Worm (Caenorhabditis elegans) whole organism, L2 larva: ENCODE results near the gene mig-22.
A peak's percentile ranks its signal among the peaks of the same experiment; 100 is the strongest.

Source experiments
- C34F6.9 ChIP-seq: fragments of 150-350 bp; optimal IDR thresholded peaks from 2 replicates; lab custom pipeline; 2014; ENCODE audit warnings: missing biosample characterization, missing genetic modification characterization
- F13H6.1 ChIP-seq: sonication (generic microtip); optimal IDR thresholded peaks from 2 replicates; lab custom pipeline; 2016; ENCODE audit warnings: missing genetic modification characterization, missing compliant biosample characterization
- R02D3.7 ChIP-seq: fragments of 150-350 bp; optimal IDR thresholded peaks from 2 replicates; lab custom pipeline; 2014; ENCODE audit warnings: missing biosample characterization, missing genetic modification characterization
- Y55F3AM.14 ChIP-seq: fragments of 200-800 bp; sonication (Bioruptor generic); optimal IDR thresholded peaks from 2 replicates; lab custom pipeline; 2018; ENCODE audit warnings: mild to moderate bottlenecking, missing genetic modification characterization, missing compliant biosample characterization
- ZK546.5 ChIP-seq: sonication (generic microtip); optimal IDR thresholded peaks from 2 replicates; lab custom pipeline; 2017; ENCODE audit warnings: missing biosample characterization, missing genetic modification characterization
- alr-1 ChIP-seq: fragments of 150-350 bp; optimal IDR thresholded peaks from 2 replicates; lab custom pipeline; 2014; ENCODE audit warnings: missing biosample characterization, missing genetic modification characterization
- aly-2 ChIP-seq: fragments of 150-350 bp; optimal IDR thresholded peaks from 2 replicates; lab custom pipeline; 2014; ENCODE audit warnings: missing biosample characterization, missing genetic modification characterization
- ama-1 ChIP-seq: fragments of 150-350 bp; optimal IDR thresholded peaks from 2 replicates; lab custom pipeline; 2018; ENCODE audit warnings: inconsistent platforms
- blmp-1 ChIP-seq: sonication (generic microtip); optimal IDR thresholded peaks from 2 replicates; lab custom pipeline; 2017; ENCODE audit warnings: missing genetic modification characterization, mild to moderate bottlenecking, missing compliant biosample characterization, antibody characterized with exemption, moderate library complexity; ENCODE audit not compliant: insufficient read depth
- ceh-16 ChIP-seq: fragments of 150-350 bp; optimal IDR thresholded peaks from 2 replicates; lab custom pipeline; 2014; ENCODE audit warnings: missing biosample characterization, missing genetic modification characterization
- ceh-82 ChIP-seq: fragments of 150-350 bp; optimal IDR thresholded peaks from 2 replicates; lab custom pipeline; 2014; ENCODE audit warnings: missing biosample characterization, missing genetic modification characterization
- crh-2 ChIP-seq: sonication (generic microtip); optimal IDR thresholded peaks from 2 replicates; lab custom pipeline; 2017; ENCODE audit warnings: missing biosample characterization, missing genetic modification characterization
- egl-27 ChIP-seq: sonication (generic microtip); optimal IDR thresholded peaks from 3 replicates; lab custom pipeline; 2017; ENCODE audit warnings: missing biosample characterization, missing genetic modification reagents, missing genetic modification characterization
- elt-1 ChIP-seq: fragments of 150-350 bp; optimal IDR thresholded peaks from 2 replicates; lab custom pipeline; 2014; ENCODE audit warnings: missing biosample characterization, missing genetic modification characterization
- elt-3 ChIP-seq: sonication (generic microtip); optimal IDR thresholded peaks from 2 replicates; lab custom pipeline; 2017; ENCODE audit warnings: missing biosample characterization, missing genetic modification characterization
- fos-1 ChIP-seq: fragments of 150-350 bp; optimal IDR thresholded peaks from 2 replicates; lab custom pipeline; 2014; ENCODE audit warnings: missing biosample characterization, missing genetic modification characterization
- gmeb-1 ChIP-seq: fragments of 150-350 bp; optimal IDR thresholded peaks from 2 replicates; lab custom pipeline; 2014; ENCODE audit warnings: missing biosample characterization, missing genetic modification characterization
- lin-11 ChIP-seq: fragments of 150-350 bp; sonication (generic microtip); optimal IDR thresholded peaks from 2 replicates; lab custom pipeline; 2014; ENCODE audit warnings: missing biosample characterization, missing genetic modification characterization, inconsistent platforms, mixed read lengths
- lin-13 ChIP-seq: fragments of 150-350 bp; optimal IDR thresholded peaks from 2 replicates; lab custom pipeline; 2014; ENCODE audit warnings: missing biosample characterization, missing genetic modification reagents, missing genetic modification characterization
- lin-39 ChIP-seq: fragments of 150-350 bp; optimal IDR thresholded peaks from 2 replicates; lab custom pipeline; 2014; ENCODE audit warnings: missing biosample characterization, missing genetic modification reagents, missing genetic modification characterization
- lsy-2 ChIP-seq, 2 experiments: fragments of 150-350 bp in 1 of 2; sonication (generic microtip) in 1 of 2; optimal IDR thresholded peaks; 2 replicates each; lab custom pipeline; 2014 to 2017; ENCODE audit warnings: missing biosample characterization in 2 of 2, missing genetic modification characterization in 2 of 2
- mbf-1 ChIP-seq: sonication (generic microtip); optimal IDR thresholded peaks from 2 replicates; lab custom pipeline; 2017; ENCODE audit warnings: missing biosample characterization, missing genetic modification characterization
- mdl-1 ChIP-seq, 2 experiments: fragments of 150-350 bp in 1 of 2; sonication (generic microtip) in 1 of 2; optimal IDR thresholded peaks; 2 replicates each; lab custom pipeline; 2017; ENCODE audit warnings: missing biosample characterization in 2 of 2, missing genetic modification characterization in 2 of 2
- nhr-10 ChIP-seq: sonication (generic microtip); optimal IDR thresholded peaks from 2 replicates; lab custom pipeline; 2017; ENCODE audit warnings: missing biosample characterization, missing genetic modification characterization
- nhr-11 ChIP-seq: fragments of 150-350 bp; optimal IDR thresholded peaks from 2 replicates; lab custom pipeline; 2014; ENCODE audit warnings: missing biosample characterization, missing genetic modification characterization
- nhr-12 ChIP-seq: fragments of 150-350 bp; optimal IDR thresholded peaks from 2 replicates; lab custom pipeline; 2014; ENCODE audit warnings: missing biosample characterization, missing genetic modification characterization
- nhr-129 ChIP-seq: fragments of 150-350 bp; optimal IDR thresholded peaks from 2 replicates; lab custom pipeline; 2014; ENCODE audit warnings: missing biosample characterization, missing genetic modification characterization
- nhr-21 ChIP-seq: fragments of 150-350 bp; optimal IDR thresholded peaks from 2 replicates; lab custom pipeline; 2014; ENCODE audit warnings: missing biosample characterization, missing genetic modification characterization
- nhr-237 ChIP-seq: fragments of 150-350 bp; optimal IDR thresholded peaks from 2 replicates; lab custom pipeline; 2014; ENCODE audit warnings: missing biosample characterization, missing genetic modification characterization
- nhr-25 ChIP-seq: fragments of 150-350 bp; sonication (generic microtip); optimal IDR thresholded peaks from 3 replicates; lab custom pipeline; 2014; ENCODE audit warnings: missing biosample characterization, missing genetic modification characterization
- sem-4 ChIP-seq: fragments of 150-350 bp; optimal IDR thresholded peaks from 2 replicates; lab custom pipeline; 2014; ENCODE audit warnings: missing biosample characterization, missing genetic modification reagents, missing genetic modification characterization
- skn-1 ChIP-seq: sonication (generic microtip); optimal IDR thresholded peaks from 2 replicates; lab custom pipeline; 2017; ENCODE audit warnings: missing biosample characterization, missing genetic modification characterization
- sma-9 ChIP-seq, 2 experiments: fragments of 150-350 bp in 1 of 2; sonication (generic microtip) in 1 of 2; optimal IDR thresholded peaks; 2 replicates each; lab custom pipeline; 2014 to 2016; ENCODE audit warnings: missing genetic modification characterization in 2 of 2, mild to moderate bottlenecking in 1 of 2, missing biosample characterization in 1 of 2, missing compliant biosample characterization in 1 of 2, missing genetic modification reagents in 1 of 2, moderate library complexity in 1 of 2
- snpc-4 ChIP-seq: fragments of 150-350 bp; optimal IDR thresholded peaks from 2 replicates; lab custom pipeline; 2014; ENCODE audit warnings: missing biosample characterization, missing genetic modification characterization
- unc-39 ChIP-seq: fragments of 150-350 bp; optimal IDR thresholded peaks from 2 replicates; lab custom pipeline; 2014; ENCODE audit warnings: missing biosample characterization, missing genetic modification characterization
- unc-55 ChIP-seq: fragments of 150-350 bp; sonication (generic microtip); optimal IDR thresholded peaks from 3 replicates; lab custom pipeline; 2014; ENCODE audit warnings: missing biosample characterization, missing genetic modification reagents, missing genetic modification characterization
- unc-62 ChIP-seq: fragments of 150-350 bp; optimal IDR thresholded peaks from 2 replicates; lab custom pipeline; 2014; ENCODE audit warnings: missing biosample characterization, missing genetic modification reagents, missing genetic modification characterization
- zag-1 ChIP-seq: fragments of 150-350 bp; optimal IDR thresholded peaks from 2 replicates; lab custom pipeline; 2014; ENCODE audit warnings: missing biosample characterization, missing genetic modification characterization
- ztf-1 ChIP-seq: fragments of 200-800 bp; sonication (Bioruptor generic); conservative IDR thresholded peaks from 2 replicates; pipeline ENCODE4 v1.3.6; 2022; ENCODE audit warnings: missing genetic modification characterization, missing compliant biosample characterization
- ztf-11 ChIP-seq: sonication (generic microtip); optimal IDR thresholded peaks from 2 replicates; lab custom pipeline; 2017; ENCODE audit warnings: missing biosample characterization, missing genetic modification characterization
- ztf-4 ChIP-seq: fragments of 150-350 bp; optimal IDR thresholded peaks from 2 replicates; lab custom pipeline; 2014; ENCODE audit warnings: missing biosample characterization, missing genetic modification characterization

The mig-22 gene

ce11 chrIII:8743796-8744404 is 23.2 kb downstream of the mig-22 start, which contains the start of gene ZK370.6:
Gene ZK370.6 (minus strand): TSS chrIII:8743846.
- TF ChIP-seq aly-2 (tag; lab: Kevin White, UChicago) (no peak), ceh-82 (tag; lab: Kevin White, UChicago) (no peak), sma-9 (GFP tag; optimal IDR thresholded peaks at IDR 0.05; lab: Kevin White, UChicago) (no peak), sma-9 (tag; optimal IDR thresholded peaks at IDR 0.05; lab: Kevin White, UChicago) (no peak), blmp-1 (no peak), C34F6.9 (tag; lab: Kevin White, UChicago) (no peak), Y55F3AM.14 (GFP tag; lab: Kevin White, UChicago) (no peak), unc-55 (no peak), nhr-12 (tag; lab: Kevin White, UChicago) (no peak), ama-1 (no peak), egl-27 (tag; lab: Kevin White, UChicago) (no peak), ZK546.5 (no peak), mdl-1 (tag; optimal IDR thresholded peaks at IDR 0.05; lab: Kevin White, UChicago) (no peak), alr-1 (no peak), skn-1 (tag; lab: Kevin White, UChicago) (no peak), lin-11 (tag; lab: Kevin White, UChicago) (no peak)

ce11 chrIII:8742584-8742983 is 24.6 kb downstream of the mig-22 start:
- TF ChIP-seq unc-62 (GFP tag; lab: Kevin White, UChicago) (no peak), F13H6.1 (no peak), lsy-2 (tag; optimal IDR thresholded peaks at IDR 0.05; lab: Kevin White, UChicago) (no peak), snpc-4 (no peak), elt-3 (tag; lab: Kevin White, UChicago) (no peak), sma-9 (GFP tag; optimal IDR thresholded peaks at IDR 0.05; lab: Kevin White, UChicago) (no peak), sma-9 (tag; optimal IDR thresholded peaks at IDR 0.05; lab: Kevin White, UChicago) (no peak), nhr-129 (tag; lab: Kevin White, UChicago) (no peak), nhr-11 (tag; lab: Kevin White, UChicago) (no peak), egl-27 (tag; lab: Kevin White, UChicago) (no peak), nhr-237 (tag; lab: Kevin White, UChicago) (no peak), aly-2 (tag; lab: Kevin White, UChicago) (no peak), mbf-1 (tag; lab: Kevin White, UChicago) (no peak), elt-1 (tag; lab: Kevin White, UChicago) (no peak)
- TF ChIP-seq, all 48 proteins: peak for 0

ce11 chrIII:8741955-8742354 is 25.2 kb downstream of the mig-22 start:
- no peak for TF ChIP-seq zag-1 (tag; lab: Kevin White, UChicago)
- TF ChIP-seq mbf-1 (tag; lab: Kevin White, UChicago), result no peak
- no peak for TF ChIP-seq lin-39 (tag; lab: Kevin White, UChicago)
- TF ChIP-seq F13H6.1, result no peak
- TF ChIP-seq Y55F3AM.14 (GFP tag; lab: Kevin White, UChicago), result no peak
- no peak for TF ChIP-seq gmeb-1 (tag; lab: Kevin White, UChicago)

ce11 chrIII:8741276-8741860 is 25.8 kb downstream of the mig-22 start, which contains the start of gene pdhk-2:
Gene pdhk-2 (minus strand): TSS chrIII:8741412.
- TF ChIP-seq lin-11 (tag; lab: Kevin White, UChicago) (peak; percentile 92), R02D3.7 (tag; lab: Kevin White, UChicago) (peak; percentile 71), aly-2 (tag; lab: Kevin White, UChicago) (no peak), gmeb-1 (tag; lab: Kevin White, UChicago) (peak; percentile 99), nhr-11 (tag; lab: Kevin White, UChicago) (no peak), nhr-12 (tag; lab: Kevin White, UChicago) (peak; percentile 8), fos-1 (tag; lab: Kevin White, UChicago) (peak; percentile 89), ZK546.5 (peak; percentile 64), unc-39 (no peak), nhr-21 (tag; lab: Kevin White, UChicago) (peak; percentile 89), lin-39 (tag; lab: Kevin White, UChicago) (no peak), ztf-11 (tag; lab: Kevin White, UChicago) (peak; percentile 43), alr-1 (no peak), Y55F3AM.14 (GFP tag; lab: Kevin White, UChicago) (peak; percentile 65), ztf-1 (GFP tag; lab: Robert Waterston, UW) (no peak), nhr-129 (tag; lab: Kevin White, UChicago) (peak; percentile 92), elt-3 (tag; lab: Kevin White, UChicago) (no peak), ztf-4 (tag; lab: Kevin White, UChicago) (peak; percentile 90), egl-27 (tag; lab: Kevin White, UChicago) (peak; percentile 87), nhr-25 (tag; lab: Kevin White, UChicago) (peak; percentile 93), ceh-16 (tag; lab: Kevin White, UChicago) (peak; percentile 92), lin-13 (peak; percentile 92), mdl-1 (tag; optimal IDR thresholded peaks at IDR 0.05; lab: Kevin White, UChicago) (peak in 1 of 2 experiments; percentile 66), F13H6.1 (peak; percentile 94), skn-1 (tag; lab: Kevin White, UChicago) (no peak), zag-1 (tag; lab: Kevin White, UChicago) (peak; percentile 91), sem-4 (tag; lab: Kevin White, UChicago) (peak; percentile 90), mbf-1 (tag; lab: Kevin White, UChicago) (no peak), C34F6.9 (tag; lab: Kevin White, UChicago) (peak; percentile 98), nhr-10 (tag; lab: Kevin White, UChicago) (peak; percentile 75), sma-9 (GFP tag; optimal IDR thresholded peaks at IDR 0.05; lab: Kevin White, UChicago) (peak; percentile 95), sma-9 (tag; optimal IDR thresholded peaks at IDR 0.05; lab: Kevin White, UChicago) (no peak), lsy-2 (tag; optimal IDR thresholded peaks at IDR 0.05; lab: Kevin White, UChicago) (peak; percentile 92 to 96), crh-2 (tag; lab: Kevin White, UChicago) (peak; percentile 95)
